Worm (Caenorhabditis elegans) whole organism, midembryonic: Measurements from ENCODE around the gene dhs-6.

Experiments used
- T22C8.4 ChIP-seq: fragments of 200-800 bp; sonication (Bioruptor generic); IDR thresholded peaks from 2 replicates; pipeline ENCODE4 v1.3.6; 2022; ENCODE audit warnings: missing genetic modification characterization, missing compliant biosample characterization
- cog-1 ChIP-seq: sonication (generic microtip); optimal IDR thresholded peaks from 2 replicates; lab custom pipeline; 2016; ENCODE audit warnings: missing genetic modification characterization, missing compliant biosample characterization
- flt-1 ChIP-seq: fragments of 200-800 bp; sonication (Bioruptor generic); IDR thresholded peaks from 2 replicates; pipeline ENCODE4 v1.3.6; 2022; ENCODE audit warnings: missing genetic modification characterization, missing compliant biosample characterization
- klf-2 ChIP-seq: fragments of 200-800 bp; sonication (Bioruptor generic); conservative IDR thresholded peaks from 2 replicates; pipeline ENCODE4 v1.3.6; 2022; ENCODE audit warnings: missing genetic modification reagents, missing genetic modification characterization, missing compliant biosample characterization
- med-1 ChIP-seq: sonication (generic microtip); optimal IDR thresholded peaks from 2 replicates; lab custom pipeline; 2017; ENCODE audit warnings: missing genetic modification characterization, mild to moderate bottlenecking, missing compliant biosample characterization, antibody characterized with exemption, missing genetic modification reagents; ENCODE audit not compliant: insufficient read depth
- ref-1 ChIP-seq: fragments of 200-800 bp; sonication (Bioruptor generic); conservative IDR thresholded peaks from 2 replicates; pipeline ENCODE4 v1.3.6; 2022; ENCODE audit warnings: missing genetic modification reagents, missing genetic modification characterization, missing compliant biosample characterization
- tab-1 ChIP-seq: fragments of 200-800 bp; sonication (Bioruptor generic); IDR thresholded peaks from 2 replicates; pipeline ENCODE4 v1.3.6; 2022; ENCODE audit warnings: missing genetic modification characterization, missing compliant biosample characterization
- ztf-23 ChIP-seq: fragments of 200-800 bp; sonication (Bioruptor generic); IDR thresholded peaks from 2 replicates; pipeline ENCODE4 v1.3.6; 2022; ENCODE audit warnings: missing genetic modification reagents, missing genetic modification characterization, missing compliant biosample characterization
- ztf-29 ChIP-seq: fragments of 200-800 bp; sonication (Bioruptor generic); IDR thresholded peaks from 2 replicates; pipeline ENCODE4 v1.3.6; 2022; ENCODE audit warnings: missing genetic modification reagents, missing genetic modification characterization, missing compliant biosample characterization

Gene dhs-6

DNA sequence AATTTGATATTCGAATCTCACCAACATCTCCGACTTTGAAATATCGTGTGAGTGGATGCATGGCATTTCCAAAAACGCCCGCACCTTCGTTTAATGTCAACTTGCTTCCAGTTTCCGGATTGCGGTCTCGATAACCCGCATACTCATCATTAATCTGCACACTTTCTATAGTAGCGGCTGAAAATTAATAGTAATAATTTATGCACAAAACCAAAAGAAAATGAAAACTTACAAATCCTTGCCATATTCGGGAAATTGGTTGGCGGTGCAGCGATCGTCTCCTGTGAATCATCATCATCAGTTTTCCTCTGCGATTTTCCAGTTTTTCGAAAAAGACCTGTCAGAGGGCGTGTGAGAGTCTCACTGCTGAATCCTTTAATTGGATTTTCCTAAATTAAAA, 41.0 kb upstream of the dhs-6 start:
- no peak for TF ChIP-seq T22C8.4 (GFP tag; lab: Robert Waterston, UW)
- TF ChIP-seq ref-1 (GFP tag; lab: Robert Waterston, UW), result no peak

DNA sequence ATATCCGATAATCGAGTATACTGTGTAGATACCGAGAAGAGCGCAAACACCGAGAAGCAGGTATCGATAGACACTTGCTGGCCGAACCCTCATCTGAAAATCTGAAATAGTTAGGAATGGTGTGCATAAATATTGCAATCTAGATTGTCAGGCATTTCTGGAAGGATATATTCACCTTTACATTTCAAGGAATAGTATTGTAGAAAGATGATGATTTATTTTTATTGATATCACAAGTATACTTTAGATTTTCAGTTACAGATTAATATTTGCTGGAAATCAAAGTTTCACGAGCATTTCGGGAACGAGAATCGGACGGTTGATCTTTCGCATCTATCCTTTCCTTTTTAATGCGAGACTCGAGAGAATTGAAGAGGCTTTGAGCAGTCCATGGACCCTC, 40.6 kb upstream of the dhs-6 start, which contains the start of gene fut-3:
Gene fut-3 (minus strand): TSS at position 101 of the 400 bp plus-strand sequence.
- TF ChIP-seq med-1 (GFP tag; lab: Kevin White, UChicago) (no peak), cog-1 (tag; lab: Kevin White, UChicago) (no peak), klf-2 (GFP tag; lab: Robert Waterston, UW) (no peak), ztf-29 (GFP tag; lab: Robert Waterston, UW) (no peak), ref-1 (GFP tag; lab: Robert Waterston, UW) (no peak), tab-1 (GFP tag; lab: Robert Waterston, UW) (no peak), flt-1 (GFP tag; lab: Robert Waterston, UW) (no peak), T22C8.4 (GFP tag; lab: Robert Waterston, UW) (no peak), ztf-23 (GFP tag; lab: Robert Waterston, UW) (no peak)

DNA sequence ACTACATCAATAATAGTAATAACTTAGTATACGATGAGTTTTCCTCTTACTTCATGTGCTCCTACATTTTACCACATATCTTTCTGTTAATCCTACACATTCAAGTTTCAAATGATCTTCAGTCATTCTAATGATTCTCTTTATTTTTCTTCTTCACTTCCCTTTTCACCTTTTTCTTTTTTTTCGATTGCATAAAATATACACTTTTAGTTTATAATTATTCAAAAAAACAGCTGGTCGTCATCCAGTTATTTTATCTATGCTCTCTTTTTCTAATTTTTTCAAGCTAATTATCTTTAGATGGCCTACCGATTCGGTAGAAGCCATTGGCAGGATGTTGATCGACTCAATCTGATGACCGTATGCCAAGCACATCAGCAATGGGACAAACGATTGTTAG, 35.1 kb upstream of the dhs-6 start, which contains the start of gene F59E12.1:
Gene F59E12.1 (plus strand): TSS at position 301 of the 400 bp plus-strand sequence.
- no peak for TF ChIP-seq klf-2 (GFP tag; lab: Robert Waterston, UW)

DNA sequence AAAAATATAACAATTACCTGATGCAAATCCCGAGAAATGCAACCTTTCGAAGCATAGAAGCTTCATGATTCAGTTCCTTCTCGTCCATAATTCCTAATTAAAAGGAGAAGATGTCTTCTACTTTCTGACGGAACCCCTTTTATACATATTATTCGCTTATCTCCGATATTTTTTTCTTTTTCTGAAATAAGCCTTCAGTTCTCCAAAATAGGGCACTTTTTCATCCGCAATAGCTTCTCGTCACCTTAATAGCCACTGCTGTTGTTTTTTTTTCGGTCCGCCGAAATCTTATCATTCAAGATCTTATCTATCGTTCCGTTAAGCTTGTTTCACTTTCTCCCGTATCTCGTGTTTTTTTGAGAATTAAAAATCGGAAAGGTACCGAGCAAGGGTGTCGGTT, 33.2 kb upstream of the dhs-6 start, which contains the start of gene bli-2:
Gene bli-2 (minus strand): TSS at position 101 of the 400 bp plus-strand sequence.
- no peak for TF ChIP-seq ref-1 (GFP tag; lab: Robert Waterston, UW)
- TF ChIP-seq med-1 (GFP tag; lab: Kevin White, UChicago), result no peak
- TF ChIP-seq ztf-29 (GFP tag; lab: Robert Waterston, UW), result no peak
- no peak for TF ChIP-seq cog-1 (tag; lab: Kevin White, UChicago)
- no peak for TF ChIP-seq ztf-23 (GFP tag; lab: Robert Waterston, UW)
- no peak for TF ChIP-seq T22C8.4 (GFP tag; lab: Robert Waterston, UW)
- TF ChIP-seq tab-1 (GFP tag; lab: Robert Waterston, UW), result no peak
- no peak for TF ChIP-seq klf-2 (GFP tag; lab: Robert Waterston, UW)
- no peak for TF ChIP-seq flt-1 (GFP tag; lab: Robert Waterston, UW)

DNA sequence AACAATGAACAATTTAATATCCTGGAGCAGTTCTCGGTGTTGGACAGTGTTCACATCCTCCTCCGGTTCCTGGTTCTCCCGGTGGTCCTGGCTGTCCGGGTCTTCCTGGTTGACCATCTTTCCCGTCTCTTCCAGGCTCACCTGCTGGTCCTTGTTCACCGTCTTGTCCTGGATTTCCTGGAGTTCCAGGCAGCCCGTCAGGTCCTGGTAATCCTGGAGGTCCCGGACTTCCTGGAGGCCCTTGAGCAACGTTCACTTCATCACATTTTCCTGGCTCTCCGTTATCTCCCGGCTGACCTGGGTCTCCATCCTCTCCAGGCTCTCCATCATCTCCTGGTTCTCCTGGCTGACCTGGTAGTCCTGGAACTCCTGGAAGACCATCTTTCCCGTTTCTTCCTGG, 32.3 kb upstream of the dhs-6 start:
- TF ChIP-seq med-1 (GFP tag; lab: Kevin White, UChicago) (no peak), cog-1 (tag; lab: Kevin White, UChicago) (no peak), ztf-29 (GFP tag; lab: Robert Waterston, UW) (no peak), T22C8.4 (GFP tag; lab: Robert Waterston, UW) (no peak), ref-1 (GFP tag; lab: Robert Waterston, UW) (no peak), klf-2 (GFP tag; lab: Robert Waterston, UW) (no peak), ztf-23 (GFP tag; lab: Robert Waterston, UW) (no peak), flt-1 (GFP tag; lab: Robert Waterston, UW) (no peak), tab-1 (GFP tag; lab: Robert Waterston, UW) (no peak)

DNA sequence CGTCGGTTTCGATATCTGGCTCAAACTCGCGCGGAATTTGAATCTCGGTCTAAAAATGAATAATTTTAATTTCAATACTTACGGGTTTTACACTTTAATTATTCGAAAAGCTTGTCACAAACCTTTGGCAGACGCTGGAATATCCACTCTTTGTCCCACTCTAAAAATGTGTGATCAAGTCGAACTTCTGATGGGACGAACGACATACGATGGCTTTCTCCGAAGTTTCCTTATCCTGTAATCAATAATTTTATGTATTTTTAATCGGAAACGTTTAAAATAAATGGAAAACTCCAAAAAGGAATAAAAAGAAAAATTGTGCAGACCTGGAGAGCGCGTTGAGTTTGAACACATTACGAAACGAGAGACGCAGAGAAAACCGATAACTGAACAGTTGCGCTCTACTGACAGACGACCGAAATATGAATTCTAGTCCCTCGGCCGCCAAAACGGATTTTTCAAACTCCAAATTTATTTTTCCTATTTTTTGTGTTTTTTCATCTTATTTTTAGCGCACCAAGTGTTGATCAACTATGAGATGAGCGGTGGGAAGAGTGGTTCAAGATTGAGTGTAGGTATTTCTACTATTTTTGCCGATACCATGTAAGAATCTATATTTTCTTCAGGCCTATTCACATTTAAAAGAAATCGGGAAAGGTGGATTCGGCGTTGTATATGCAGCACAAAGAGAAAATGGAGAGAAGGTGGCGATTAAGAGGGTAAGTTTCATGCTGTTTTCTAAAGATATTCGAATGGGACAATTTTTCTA, 30.3 kb upstream of the dhs-6 start, which contains the start of the genes sam-4, F59E12.17 and zyg-1:
Gene sam-4 (minus strand): TSS at position 51 of the 769 bp plus-strand sequence.
Gene F59E12.17 (minus strand): TSS at position 235 of the 769 bp plus-strand sequence.
Gene zyg-1 (plus strand): TSS at position 513 of the 769 bp plus-strand sequence.
- no peak for TF ChIP-seq tab-1 (GFP tag; lab: Robert Waterston, UW)
- no peak for TF ChIP-seq med-1 (GFP tag; lab: Kevin White, UChicago)
- TF ChIP-seq ref-1 (GFP tag; lab: Robert Waterston, UW), result no peak
- TF ChIP-seq ztf-23 (GFP tag; lab: Robert Waterston, UW), result no peak
- no peak for TF ChIP-seq cog-1 (tag; lab: Kevin White, UChicago)
- no peak for TF ChIP-seq ztf-29 (GFP tag; lab: Robert Waterston, UW)
- no peak for TF ChIP-seq flt-1 (GFP tag; lab: Robert Waterston, UW)
- TF ChIP-seq klf-2 (GFP tag; lab: Robert Waterston, UW), result no peak
- no peak for TF ChIP-seq T22C8.4 (GFP tag; lab: Robert Waterston, UW)

DNA sequence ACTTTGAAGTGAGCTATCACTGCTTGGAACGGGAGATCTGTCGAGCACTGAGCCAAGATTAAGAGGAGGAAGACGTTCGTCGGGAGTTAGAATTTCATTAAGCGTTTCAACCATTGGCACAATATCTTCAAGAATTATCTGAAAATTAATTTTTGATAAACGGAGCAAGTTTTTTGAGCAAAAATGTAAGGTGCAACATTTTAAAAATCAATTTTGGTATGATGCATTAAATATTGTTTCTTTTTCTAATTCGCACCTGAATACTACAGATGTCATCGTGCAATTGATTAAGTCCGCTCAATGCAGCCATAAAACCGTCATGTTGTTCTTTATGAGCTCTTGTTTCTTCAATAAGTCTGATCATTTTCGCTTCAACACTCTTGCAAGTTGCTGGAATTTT, 29.2 kb upstream of the dhs-6 start, which contains the start of gene ddl-1:
Gene ddl-1 (minus strand): TSS at position 101 of the 400 bp plus-strand sequence.
- TF ChIP-seq flt-1 (GFP tag; lab: Robert Waterston, UW) (no peak), klf-2 (GFP tag; lab: Robert Waterston, UW) (no peak), ztf-23 (GFP tag; lab: Robert Waterston, UW) (no peak), tab-1 (GFP tag; lab: Robert Waterston, UW) (no peak), cog-1 (tag; lab: Kevin White, UChicago) (no peak), med-1 (GFP tag; lab: Kevin White, UChicago) (no peak), ref-1 (GFP tag; lab: Robert Waterston, UW) (no peak), T22C8.4 (GFP tag; lab: Robert Waterston, UW) (no peak), ztf-29 (GFP tag; lab: Robert Waterston, UW) (no peak)

DNA sequence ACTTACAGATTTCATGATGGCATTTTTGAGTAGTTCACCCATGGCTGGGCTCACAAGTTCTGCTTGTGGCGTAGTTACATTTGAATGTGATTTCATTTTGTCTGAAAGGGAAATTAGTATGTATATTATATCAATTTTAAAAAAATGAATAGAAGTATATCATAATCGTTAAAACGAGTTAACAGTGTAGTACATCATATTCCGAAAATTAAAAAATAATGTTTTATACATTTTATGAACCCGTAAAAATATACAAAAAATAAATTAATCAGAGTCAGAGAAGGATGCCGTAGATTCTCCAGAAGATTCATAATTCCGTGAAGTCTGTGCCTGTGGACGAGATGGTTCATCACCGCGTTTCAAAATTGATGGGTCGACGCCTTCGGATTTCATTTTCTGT, 27.8 kb upstream of the dhs-6 start, which contains the start of gene F59E12.9:
Gene F59E12.9 (minus strand): TSS at position 101 of the 400 bp plus-strand sequence.
- TF ChIP-seq ref-1 (GFP tag; lab: Robert Waterston, UW) (no peak), flt-1 (GFP tag; lab: Robert Waterston, UW) (no peak)

DNA sequence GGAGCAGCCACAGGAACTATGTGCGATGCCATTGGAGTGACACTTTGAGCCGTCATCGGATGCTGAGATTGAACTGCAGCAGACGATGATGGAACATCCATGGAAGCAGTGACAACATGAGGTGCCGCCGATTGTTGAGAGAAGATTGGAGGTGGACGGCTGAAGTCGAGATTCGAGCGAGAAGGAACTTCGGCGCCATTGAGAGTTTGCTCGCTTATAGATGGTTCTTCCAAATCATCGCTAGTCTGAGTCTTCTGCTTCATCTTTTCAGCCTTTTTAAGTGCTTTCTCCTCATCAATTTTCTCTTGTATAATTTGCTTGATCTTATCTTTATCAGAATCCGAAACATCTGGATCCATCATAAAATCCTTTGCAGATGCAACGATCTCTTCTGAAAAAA, 23.0 kb upstream of the dhs-6 start:
- TF ChIP-seq klf-2 (GFP tag; lab: Robert Waterston, UW) (no peak), med-1 (GFP tag; lab: Kevin White, UChicago) (no peak), flt-1 (GFP tag; lab: Robert Waterston, UW) (no peak), tab-1 (GFP tag; lab: Robert Waterston, UW) (no peak), ref-1 (GFP tag; lab: Robert Waterston, UW) (no peak), ztf-23 (GFP tag; lab: Robert Waterston, UW) (no peak), T22C8.4 (GFP tag; lab: Robert Waterston, UW) (no peak), cog-1 (tag; lab: Kevin White, UChicago) (no peak), ztf-29 (GFP tag; lab: Robert Waterston, UW) (no peak)
